6 fruit fly cellular contexts compared by ENCODE assay signal in genomic region chr3R:7090337-7090830, dm6.
A peak's percentile ranks its signal among the peaks of the same experiment; 100 is the strongest.
TF ChIP-seq lines count a peak whose summit lies in the region.

No protein-coding gene starts in this region.

- TF ChIP-seq CTCF in whole organism, embryonic (GFP tag; optimal IDR thresholded peaks at IDR 0.05; lab: Kevin White, UChicago): no peak

TF ChIP-seq in whole organism, 6 proteins besides CTCF, POLR2A, EP300 and RAD21:
- no peak for TF ChIP-seq psq (optimal IDR thresholded peaks at IDR 0.05; lab: Kevin White, UChicago)
- no peak for TF ChIP-seq CG8478 (optimal IDR thresholded peaks at IDR 0.05; lab: Kevin White, UChicago)
- peak; percentile 87 for TF ChIP-seq pan (optimal IDR thresholded peaks at IDR 0.05; lab: Kevin White, UChicago)
TF ChIP-seq in whole organism: peak in this region for 1.

TF ChIP-seq in whole organism, adult, 20 proteins besides CTCF, POLR2A, EP300 and RAD21:
- peak; percentile 21 for TF ChIP-seq cic (GFP tag; optimal IDR thresholded peaks at IDR 0.05; lab: Kevin White, UChicago)
- peak; percentile 20 for TF ChIP-seq Mnt (GFP tag; optimal IDR thresholded peaks at IDR 0.05; lab: Kevin White, UChicago)
- peak; percentile 97 for TF ChIP-seq tj (GFP tag; optimal IDR thresholded peaks at IDR 0.05; lab: Kevin White, UChicago)
- no peak for TF ChIP-seq Clk (GFP tag; optimal IDR thresholded peaks at IDR 0.05; lab: Kevin White, UChicago)
TF ChIP-seq in whole organism, adult: peak in this region for 3.

TF ChIP-seq in whole organism, embryonic, 481 proteins besides CTCF, POLR2A, EP300 and RAD21 (continues in another document):
- no peak for TF ChIP-seq sr (GFP tag; IDR thresholded peaks at IDR 0.05; lab: Robert Waterston, UW)
- TF ChIP-seq CG9932 (GFP tag; IDR thresholded peaks at IDR 0.05; lab: Robert Waterston, UW): peak; percentile 48
- TF ChIP-seq Side (GFP tag; optimal IDR thresholded peaks at IDR 0.05; lab: Kevin White, UChicago): no peak
- TF ChIP-seq CG4360 (GFP tag; IDR thresholded peaks at IDR 0.05; lab: Robert Waterston, UW): no peak
- TF ChIP-seq CG13894 (tag; optimal IDR thresholded peaks at IDR 0.05; lab: Kevin White, UChicago): peak; percentile 31
- no peak for TF ChIP-seq Nf-YA (GFP tag; IDR thresholded peaks at IDR 0.05; lab: Robert Waterston, UW)
- TF ChIP-seq CG7357 (GFP tag; IDR thresholded peaks at IDR 0.05; lab: Robert Waterston, UW): no peak
- no peak for TF ChIP-seq CG15696 (tag; optimal IDR thresholded peaks at IDR 0.05; lab: Kevin White, UChicago)
- TF ChIP-seq trh (GFP tag; optimal IDR thresholded peaks at IDR 0.05; lab: Kevin White, UChicago): no peak
- TF ChIP-seq CG1647 (GFP tag; optimal IDR thresholded peaks at IDR 0.05; lab: Kevin White, UChicago): no peak
- no peak for TF ChIP-seq en (GFP tag; optimal IDR thresholded peaks at IDR 0.05; lab: Kevin White, UChicago)
- no peak for TF ChIP-seq NC2β (GFP tag; optimal IDR thresholded peaks at IDR 0.05; lab: Kevin White, UChicago)
- no peak for TF ChIP-seq CG14667 (GFP tag; IDR thresholded peaks at IDR 0.05; lab: Robert Waterston, UW)
- no peak for TF ChIP-seq jing (GFP tag; optimal IDR thresholded peaks at IDR 0.05; lab: Kevin White, UChicago)
- TF ChIP-seq MESR4 (GFP tag; optimal IDR thresholded peaks at IDR 0.05; lab: Kevin White, UChicago): no peak
- no peak for TF ChIP-seq CG17328 (GFP tag; IDR thresholded peaks at IDR 0.05; lab: Robert Waterston, UW)
- TF ChIP-seq bab2 (GFP tag; optimal IDR thresholded peaks at IDR 0.05; lab: Kevin White, UChicago): no peak
- TF ChIP-seq CG31365 (tag; optimal IDR thresholded peaks at IDR 0.05; lab: Kevin White, UChicago): peak; percentile 10
- no peak for TF ChIP-seq Pdp1 (GFP tag; optimal IDR thresholded peaks at IDR 0.05; lab: Kevin White, UChicago)
- TF ChIP-seq Taf1 (GFP tag; IDR thresholded peaks at IDR 0.05; lab: Robert Waterston, UW): no peak
- TF ChIP-seq CG17829 (tag; optimal IDR thresholded peaks at IDR 0.05; lab: Kevin White, UChicago): peak; percentile 21
- no peak for TF ChIP-seq CG18599 (GFP tag; optimal IDR thresholded peaks at IDR 0.05; lab: Kevin White, UChicago)
- no peak for TF ChIP-seq Oaz (GFP tag; IDR thresholded peaks at IDR 0.05; lab: Robert Waterston, UW)

TF ChIP-seq in whole organism, prepupa, 60 proteins besides CTCF, POLR2A, EP300 and RAD21 (continues in another document):
- TF ChIP-seq CG32006 (GFP tag; optimal IDR thresholded peaks at IDR 0.05; lab: Kevin White, UChicago): no peak
- TF ChIP-seq achi (GFP tag; optimal IDR thresholded peaks at IDR 0.05; lab: Kevin White, UChicago): no peak
- TF ChIP-seq CG1621 (tag; optimal IDR thresholded peaks at IDR 0.05; lab: Kevin White, UChicago): peak; percentile 13
- no peak for TF ChIP-seq OdsH (GFP tag; optimal IDR thresholded peaks at IDR 0.05; lab: Kevin White, UChicago)
- TF ChIP-seq Eip78C (GFP tag; lab: Kevin White, UChicago): peak; percentile 68
- no peak for TF ChIP-seq Smox (GFP tag; optimal IDR thresholded peaks at IDR 0.05; lab: Kevin White, UChicago)
- TF ChIP-seq Sox15 (GFP tag; optimal IDR thresholded peaks at IDR 0.05; lab: Kevin White, UChicago): no peak
- no peak for TF ChIP-seq pdm3 (GFP tag; optimal IDR thresholded peaks at IDR 0.05; lab: Kevin White, UChicago)
- TF ChIP-seq fd85E (GFP tag; optimal IDR thresholded peaks at IDR 0.05; lab: Kevin White, UChicago): no peak
- 0 out of 3 replicates have a peak, but pooled peaks have one; percentile 7 for TF ChIP-seq CG6163 (GFP tag; IDR thresholded peaks at IDR 0.05; lab: Robert Waterston, UW)
- no peak for TF ChIP-seq acj6 (GFP tag; optimal IDR thresholded peaks at IDR 0.05; lab: Kevin White, UChicago)
- TF ChIP-seq spab (GFP tag; optimal IDR thresholded peaks at IDR 0.05; lab: Kevin White, UChicago): no peak
- TF ChIP-seq CG11902 (GFP tag; optimal IDR thresholded peaks at IDR 0.05; lab: Kevin White, UChicago): no peak
- TF ChIP-seq CG6854 (GFP tag; optimal IDR thresholded peaks at IDR 0.05; lab: Kevin White, UChicago): no peak
- TF ChIP-seq ss (GFP tag; optimal IDR thresholded peaks at IDR 0.05; lab: Kevin White, UChicago): peak in 1 of 2 experiments; percentile 12
- TF ChIP-seq CG10669 (GFP tag; optimal IDR thresholded peaks at IDR 0.05; lab: Kevin White, UChicago): no peak
- no peak for TF ChIP-seq CG8319 (GFP tag; optimal IDR thresholded peaks at IDR 0.05; lab: Kevin White, UChicago)
- TF ChIP-seq CG34406 (GFP tag; optimal IDR thresholded peaks at IDR 0.05; lab: Kevin White, UChicago): peak; percentile 16
- TF ChIP-seq vri (GFP tag; optimal IDR thresholded peaks at IDR 0.05; lab: Kevin White, UChicago): no peak
- no peak for TF ChIP-seq CG6276 (GFP tag; optimal IDR thresholded peaks at IDR 0.05; lab: Kevin White, UChicago)
- peak; percentile 33 for TF ChIP-seq CG3919 (GFP tag; optimal IDR thresholded peaks at IDR 0.05; lab: Kevin White, UChicago)
- TF ChIP-seq CG11762 (GFP tag; optimal IDR thresholded peaks at IDR 0.05; lab: Kevin White, UChicago; ENCODE audit: insufficient read depth): no peak

TF ChIP-seq in whole organism, pupa, 21 proteins besides CTCF, POLR2A, EP300 and RAD21:
- peak; percentile 6 for TF ChIP-seq Pif1A (GFP tag; optimal IDR thresholded peaks at IDR 0.05; lab: Kevin White, UChicago)
- no peak for TF ChIP-seq CG8159 (tag; optimal IDR thresholded peaks at IDR 0.05; lab: Kevin White, UChicago)
- peak; percentile 14; the same call in 1 of the 2 replicates for TF ChIP-seq CG32121 (GFP tag; IDR thresholded peaks at IDR 0.05; lab: Robert Waterston, UW)
- peak; percentile 5 for TF ChIP-seq CG17806 (tag; optimal IDR thresholded peaks at IDR 0.05; lab: Kevin White, UChicago)
- TF ChIP-seq CG15710 (tag; optimal IDR thresholded peaks at IDR 0.05; lab: Kevin White, UChicago): peak; percentile 10
- no peak for TF ChIP-seq Ets98B (GFP tag; IDR thresholded peaks at IDR 0.05; lab: Robert Waterston, UW)

TF ChIP-seq in whole organism, wandering third instar larva, 38 proteins besides CTCF, POLR2A, EP300 and RAD21:
- TF ChIP-seq Sp1 (GFP tag; optimal IDR thresholded peaks at IDR 0.05; lab: Kevin White, UChicago) (no peak), dsf (GFP tag; optimal IDR thresholded peaks at IDR 0.05; lab: Kevin White, UChicago; ENCODE audit: borderline replicate concordance) (no peak), Dfd (GFP tag; optimal IDR thresholded peaks at IDR 0.05; lab: Kevin White, UChicago) (no peak), Jra (GFP tag; optimal IDR thresholded peaks at IDR 0.05; lab: Kevin White, UChicago) (no peak), rgr (GFP tag; optimal IDR thresholded peaks at IDR 0.05; lab: Kevin White, UChicago) (peak; percentile 33), OdsH (GFP tag; optimal IDR thresholded peaks at IDR 0.05; lab: Kevin White, UChicago) (no peak), pan (optimal IDR thresholded peaks at IDR 0.05; lab: Kevin White, UChicago) (peak; percentile 40), lola (GFP tag; optimal IDR thresholded peaks at IDR 0.05; lab: Kevin White, UChicago) (no peak), HLH106 (tag; optimal IDR thresholded peaks at IDR 0.05; lab: Kevin White, UChicago) (no peak), psq (GFP tag; optimal IDR thresholded peaks at IDR 0.05; lab: Kevin White, UChicago) (no peak), foxo (GFP tag; optimal IDR thresholded peaks at IDR 0.05; lab: Kevin White, UChicago) (peak in 1 of 2 experiments; percentile 20), Hnf4 (GFP tag; optimal IDR thresholded peaks at IDR 0.05; lab: Kevin White, UChicago) (no peak), CG32264 (GFP tag; optimal IDR thresholded peaks at IDR 0.05; lab: Kevin White, UChicago) (no peak), brk (GFP tag; optimal IDR thresholded peaks at IDR 0.05; lab: Kevin White, UChicago) (peak; percentile 6), sv (GFP tag; optimal IDR thresholded peaks at IDR 0.05; lab: Kevin White, UChicago) (no peak), woc (GFP tag; optimal IDR thresholded peaks at IDR 0.05; lab: Kevin White, UChicago) (peak; percentile 29), br (GFP tag; optimal IDR thresholded peaks at IDR 0.05; lab: Kevin White, UChicago) (no peak), dmrt93B (GFP tag; optimal IDR thresholded peaks at IDR 0.05; lab: Kevin White, UChicago) (no peak), fru (GFP tag; optimal IDR thresholded peaks at IDR 0.05; lab: Kevin White, UChicago) (peak; percentile 40), N (GFP tag; optimal IDR thresholded peaks at IDR 0.05; lab: Kevin White, UChicago) (no peak), Abd-B (GFP tag; optimal IDR thresholded peaks at IDR 0.05; lab: Kevin White, UChicago) (no peak), jim (GFP tag; optimal IDR thresholded peaks at IDR 0.05; lab: Kevin White, UChicago) (no peak), h (GFP tag; optimal IDR thresholded peaks at IDR 0.05; lab: Kevin White, UChicago) (peak; percentile 75), Rel (GFP tag; optimal IDR thresholded peaks at IDR 0.05; lab: Kevin White, UChicago) (no peak), Rel (tag; optimal IDR thresholded peaks at IDR 0.05; lab: Kevin White, UChicago) (peak; percentile 57), ey (GFP tag; optimal IDR thresholded peaks at IDR 0.05; lab: Kevin White, UChicago) (peak; percentile 36), Hr78 (GFP tag; optimal IDR thresholded peaks at IDR 0.05; lab: Kevin White, UChicago) (no peak), Myc (optimal IDR thresholded peaks at IDR 0.05; lab: Kevin White, UChicago) (no peak), tai (GFP tag; optimal IDR thresholded peaks at IDR 0.05; lab: Kevin White, UChicago) (no peak), GATAd (GFP tag; optimal IDR thresholded peaks at IDR 0.05; lab: Kevin White, UChicago) (no peak), Hr83 (GFP tag; optimal IDR thresholded peaks at IDR 0.05; lab: Kevin White, UChicago; ENCODE audit: poor library complexity, severe bottlenecking) (peak; percentile 53)
